Fruit fly (Drosophila melanogaster): Measurements from ENCODE around the gene Unc-76.

dm6 chrX:2088798-2089197, 8.4 kb downstream of the Unc-76 start:
- no peak for TF ChIP-seq lola (GFP tag; optimal IDR thresholded peaks at IDR 0.05)
- TF ChIP-seq Abd-B (GFP tag; optimal IDR thresholded peaks at IDR 0.05) = no peak
- no peak for TF ChIP-seq Jra (GFP tag; optimal IDR thresholded peaks at IDR 0.05)
- no peak for TF ChIP-seq fru (GFP tag; optimal IDR thresholded peaks at IDR 0.05)
- no peak for TF ChIP-seq foxo (GFP tag; optimal IDR thresholded peaks at IDR 0.05)
- no peak for TF ChIP-seq ey (GFP tag; optimal IDR thresholded peaks at IDR 0.05)
- no peak for TF ChIP-seq h (GFP tag; optimal IDR thresholded peaks at IDR 0.05)
- no peak for TF ChIP-seq Vsx2 (GFP tag; optimal IDR thresholded peaks at IDR 0.05; ENCODE audit: partially characterized antibody)
- no peak for TF ChIP-seq OdsH (GFP tag; optimal IDR thresholded peaks at IDR 0.05)
- TF ChIP-seq CG32264 (GFP tag; optimal IDR thresholded peaks at IDR 0.05) = no peak
- TF ChIP-seq Myc (optimal IDR thresholded peaks at IDR 0.05) = no peak
- no peak for TF ChIP-seq sage (GFP tag; optimal IDR thresholded peaks at IDR 0.05)
